Worm (Caenorhabditis elegans): ENCODE results near the gene C45B11.9.
A peak's percentile ranks its signal among the peaks of the same experiment; 100 is the strongest.

Gene C45B11.9

ce11 chrV:11039379-11039954, 653 bp upstream of the C45B11.9 start, which contains the start of gene pak-2 (continued):
- TF ChIP-seq ztf-11 (tag; optimal IDR thresholded peaks at IDR 0.05) (no peak), mep-1 (tag; optimal IDR thresholded peaks at IDR 0.05) (peak; percentile 90), dmd-6 (GFP tag; IDR thresholded peaks at IDR 0.05) (peak; percentile 35; the same call in 1 of the 2 replicates), lin-13 (GFP tag; optimal IDR thresholded peaks at IDR 0.05) (peak; percentile 69), pqm-1 (tag; optimal IDR thresholded peaks at IDR 0.05) (peak; percentile 0), unc-130 (GFP tag; optimal IDR thresholded peaks at IDR 0.05) (peak; percentile 91), nhr-77 (tag; optimal IDR thresholded peaks at IDR 0.05) (peak; percentile 83), ZK337.2 (GFP tag; IDR thresholded peaks at IDR 0.05) (peak; percentile 62; the same call in 1 of the 2 replicates), Y75B8A.6 (GFP tag; IDR thresholded peaks at IDR 0.05) (no peak), ceh-28 (tag; optimal IDR thresholded peaks at IDR 0.05) (no peak), lsy-2 (tag; optimal IDR thresholded peaks at IDR 0.05) (peak; percentile 38 to 83), duxl-1 (tag; optimal IDR thresholded peaks at IDR 0.05; ENCODE audit: poor library complexity) (peak; percentile 28), hlh-11 (tag; optimal IDR thresholded peaks at IDR 0.05) (peak; percentile 72)

ce11 chrV:11040473-11040872, 353 bp downstream of the C45B11.9 start, which contains the start of gene C45B11.8:
C45B11.8 (plus strand) TSS chrV:11040773.
- no peak for TF ChIP-seq attf-4 (tag; optimal IDR thresholded peaks at IDR 0.05)

ce11 chrV:11041499-11041898, 1.4 kb downstream of the C45B11.9 start, which contains the start of gene C45B11.5:
C45B11.5 (plus strand) TSS chrV:11041799.
- no peak for TF ChIP-seq spr-1 (tag; optimal IDR thresholded peaks at IDR 0.05)
- no peak for TF ChIP-seq lin-15B (tag; optimal IDR thresholded peaks at IDR 0.05)
- no peak for TF ChIP-seq lin-39 (tag; optimal IDR thresholded peaks at IDR 0.05)
- TF ChIP-seq tra-1 (GFP tag; IDR thresholded peaks at IDR 0.05): no peak
- TF ChIP-seq nhr-76 (tag; optimal IDR thresholded peaks at IDR 0.05): no peak
- TF ChIP-seq ces-1 (GFP tag; optimal IDR thresholded peaks at IDR 0.05): no peak
- TF ChIP-seq dmd-8 (GFP tag; IDR thresholded peaks at IDR 0.05): no peak
- TF ChIP-seq gei-8 (GFP tag; optimal IDR thresholded peaks at IDR 0.05): no peak
- TF ChIP-seq aha-1 (tag): no peak
- TF ChIP-seq lir-3 (tag; optimal IDR thresholded peaks at IDR 0.05): no peak
- no peak for TF ChIP-seq F49E8.2 (tag; optimal IDR thresholded peaks at IDR 0.05; ENCODE audit: borderline replicate concordance)
- no peak for TF ChIP-seq zfp-2 (tag; optimal IDR thresholded peaks at IDR 0.05)

- TF ChIP-seq daf-16 (GFP tag; optimal IDR thresholded peaks at IDR 0.05) (no peak), daf-16 (tag; optimal IDR thresholded peaks at IDR 0.05) (peak; percentile 1), hif-1 (tag; optimal IDR thresholded peaks at IDR 0.05) (no peak), nhr-41 (GFP tag; IDR thresholded peaks at IDR 0.05) (no peak), zip-2 (tag; optimal IDR thresholded peaks at IDR 0.05) (peak; percentile 86), nhr-28 (tag; optimal IDR thresholded peaks at IDR 0.05) (no peak), ces-1 (GFP tag; optimal IDR thresholded peaks at IDR 0.05) (no peak)
Measured at ce11 chrV:11042538-11042937, 2.4 kb downstream of the C45B11.9 start, which contains the start of gene C45B11.2. C45B11.2 (plus strand) TSS chrV:11042710.

ce11 chrV:11043767-11044166, 3.6 kb downstream of the C45B11.9 start, which contains the start of gene C45B11.6:
C45B11.6 (plus strand) TSS chrV:11044067.
- TF ChIP-seq ztf-7 (tag; optimal IDR thresholded peaks at IDR 0.05) (no peak), lir-3 (tag; optimal IDR thresholded peaks at IDR 0.05) (no peak), zfp-3 (GFP tag; conservative IDR thresholded peaks at IDR 0.05) (no peak), spr-1 (tag; optimal IDR thresholded peaks at IDR 0.05) (no peak), ctbp-1 (GFP tag; IDR thresholded peaks at IDR 0.05) (no peak), madf-5 (GFP tag; IDR thresholded peaks at IDR 0.05) (no peak), lin-1 (GFP tag; IDR thresholded peaks at IDR 0.05) (no peak), lsy-2 (tag; optimal IDR thresholded peaks at IDR 0.05) (no peak), dmd-9 (GFP tag; IDR thresholded peaks at IDR 0.05) (no peak), lin-29 (GFP tag; IDR thresholded peaks at IDR 0.05) (no peak), mdl-1 (tag; optimal IDR thresholded peaks at IDR 0.05) (no peak), ceh-20 (GFP tag; IDR thresholded peaks at IDR 0.05) (no peak), lin-39 (tag; optimal IDR thresholded peaks at IDR 0.05) (no peak), nhr-28 (tag; optimal IDR thresholded peaks at IDR 0.05) (no peak), nhr-25 (tag; optimal IDR thresholded peaks at IDR 0.05; ENCODE audit: borderline replicate concordance, insufficient read depth) (no peak), snpc-1.2 (GFP tag; IDR thresholded peaks at IDR 0.05) (no peak), daf-8 (GFP tag; IDR thresholded peaks at IDR 0.05) (no peak), ceh-32 (tag; optimal IDR thresholded peaks at IDR 0.05; ENCODE audit: poor library complexity) (no peak)

Data from whole organism, L4 larva.